Fruit fly (Drosophila melanogaster) whole organism, prepupa: Measurements from ENCODE around the gene Hsc70-1.

Source experiments
- CG11762 ChIP-seq: fragments of 200-800 bp; sonication (Bioruptor generic); optimal IDR thresholded peaks from 3 replicates; lab custom pipeline; 2016; ENCODE audit warnings: missing biosample characterization, missing genetic modification characterization; ENCODE audit not compliant: insufficient read depth
- CG11902 ChIP-seq: fragments of 200-800 bp; sonication (Bioruptor generic); optimal IDR thresholded peaks from 3 replicates; lab custom pipeline; 2016; ENCODE audit warnings: missing biosample characterization, missing genetic modification characterization
- CG15336 ChIP-seq: fragments of 200-800 bp; sonication (Bioruptor generic); IDR thresholded peaks from 2 replicates; pipeline ENCODE4 v1.3.6; 2022; ENCODE audit warnings: missing biosample characterization, missing genetic modification characterization
- CG1621 ChIP-seq: fragments of 200-800 bp; sonication (Bioruptor generic); optimal IDR thresholded peaks from 3 replicates; lab custom pipeline; 2018; ENCODE audit warnings: missing biosample characterization, mild to moderate bottlenecking, missing genetic modification characterization
- CG3032 ChIP-seq: fragments of 200-800 bp; optimal IDR thresholded peaks from 2 replicates; lab custom pipeline; 2019; ENCODE audit warnings: missing biosample characterization, mild to moderate bottlenecking, missing genetic modification characterization, moderate library complexity
- CG31627 ChIP-seq: fragments of 200-800 bp; sonication (Bioruptor generic); optimal IDR thresholded peaks from 3 replicates; lab custom pipeline; 2016; ENCODE audit warnings: missing biosample characterization, missing genetic modification characterization
- CG32006 ChIP-seq: fragments of 200-800 bp; sonication (Bioruptor generic); optimal IDR thresholded peaks from 3 replicates; lab custom pipeline; 2017; ENCODE audit warnings: missing biosample characterization, mild to moderate bottlenecking, missing genetic modification characterization
- CG4318 ChIP-seq: fragments of 200-800 bp; sonication (Bioruptor generic); optimal IDR thresholded peaks from 3 replicates; lab custom pipeline; 2017; ENCODE audit warnings: missing biosample characterization, mild to moderate bottlenecking, missing genetic modification characterization
- CG6163 ChIP-seq: fragments of 200-800 bp; sonication (Bioruptor generic); IDR thresholded peaks from 3 replicates; pipeline ENCODE4 v1.3.6; 2022; ENCODE audit warnings: missing biosample characterization, missing genetic modification characterization
- CG6276 ChIP-seq: fragments of 200-800 bp; sonication (Bioruptor generic); optimal IDR thresholded peaks from 2 replicates; lab custom pipeline; 2017; ENCODE audit warnings: missing biosample characterization, mild to moderate bottlenecking, missing genetic modification characterization
- CG6792 ChIP-seq: fragments of 200-800 bp; sonication (Bioruptor generic); optimal IDR thresholded peaks from 3 replicates; lab custom pipeline; 2016; ENCODE audit warnings: missing biosample characterization, missing genetic modification characterization
- CG6808 ChIP-seq: fragments of 200-800 bp; sonication (Bioruptor generic); optimal IDR thresholded peaks from 3 replicates; lab custom pipeline; 2017; ENCODE audit warnings: missing biosample characterization, missing genetic modification characterization, mild to moderate bottlenecking, moderate library complexity, missing genetic modification reagents
- CG6854 ChIP-seq: fragments of 200-800 bp; sonication (Bioruptor generic); optimal IDR thresholded peaks from 2 replicates; lab custom pipeline; 2017; ENCODE audit warnings: missing biosample characterization, mild to moderate bottlenecking, missing genetic modification characterization
- CG7368 ChIP-seq: fragments of 200-800 bp; sonication (Bioruptor generic); optimal IDR thresholded peaks from 3 replicates; lab custom pipeline; 2016; ENCODE audit warnings: missing biosample characterization, missing genetic modification characterization
- CG8119 ChIP-seq: fragments of 200-800 bp; sonication (Bioruptor generic); IDR thresholded peaks from 3 replicates; pipeline ENCODE4 v1.3.6; 2022; ENCODE audit warnings: missing biosample characterization, missing genetic modification characterization
- CG8319 ChIP-seq: fragments of 200-800 bp; sonication (Bioruptor generic); optimal IDR thresholded peaks from 3 replicates; lab custom pipeline; 2016; ENCODE audit warnings: missing biosample characterization, missing genetic modification characterization
- Eip75B ChIP-seq: fragments of 200-800 bp; sonication (Bioruptor generic); optimal IDR thresholded peaks from 3 replicates; lab custom pipeline; 2016; ENCODE audit warnings: missing biosample characterization, missing genetic modification characterization
- Eip78C ChIP-seq: fragments of 200-800 bp; sonication (Bioruptor generic); peaks from one replicate; lab custom pipeline; 2016; ENCODE audit warnings: missing biosample characterization, missing genetic modification characterization
- Ets96B ChIP-seq: fragments of 200-800 bp; optimal IDR thresholded peaks from 2 replicates; lab custom pipeline; 2019; ENCODE audit warnings: missing biosample characterization, mild to moderate bottlenecking, missing genetic modification characterization, moderate library complexity
- Hr38 ChIP-seq: sonication (Bioruptor generic); optimal IDR thresholded peaks from 2 replicates; lab custom pipeline; 2016; ENCODE audit warnings: missing biosample characterization, missing genetic modification characterization
- Hr39 ChIP-seq: fragments of 200-800 bp; sonication (Bioruptor generic); optimal IDR thresholded peaks from 2 replicates; lab custom pipeline; 2016; ENCODE audit warnings: missing biosample characterization, missing genetic modification characterization
- Hr4 ChIP-seq: fragments of 200-800 bp; sonication (Bioruptor generic); optimal IDR thresholded peaks from 3 replicates; lab custom pipeline; 2016; ENCODE audit warnings: missing biosample characterization, missing genetic modification characterization
- Lpt ChIP-seq: fragments of 200-800 bp; sonication (Bioruptor generic); optimal IDR thresholded peaks from 3 replicates; lab custom pipeline; 2016; ENCODE audit warnings: missing biosample characterization, missing genetic modification characterization
- OdsH ChIP-seq: fragments of 200-800 bp; sonication (Bioruptor generic); optimal IDR thresholded peaks from 3 replicates; lab custom pipeline; 2016; ENCODE audit warnings: missing biosample characterization, missing genetic modification characterization
- Smox ChIP-seq: fragments of 200-800 bp; sonication (Bioruptor generic); optimal IDR thresholded peaks from 3 replicates; lab custom pipeline; 2016; ENCODE audit warnings: missing biosample characterization, missing genetic modification characterization
- Sox15 ChIP-seq: fragments of 200-800 bp; sonication (Bioruptor generic); optimal IDR thresholded peaks from 3 replicates; lab custom pipeline; 2016; ENCODE audit warnings: missing biosample characterization, missing genetic modification characterization
- achi ChIP-seq: fragments of 200-800 bp; sonication (Bioruptor generic); optimal IDR thresholded peaks from 3 replicates; lab custom pipeline; 2016; ENCODE audit warnings: missing biosample characterization, missing genetic modification characterization
- cyc ChIP-seq: fragments of 200-800 bp; sonication (Bioruptor generic); optimal IDR thresholded peaks from 3 replicates; lab custom pipeline; 2016; ENCODE audit warnings: missing biosample characterization, missing genetic modification characterization
- dac ChIP-seq: fragments of 200-800 bp; sonication (Bioruptor generic); optimal IDR thresholded peaks from 2 replicates; lab custom pipeline; 2017; ENCODE audit warnings: missing biosample characterization, mild to moderate bottlenecking, missing genetic modification characterization
- dsx ChIP-seq: fragments of 200-800 bp; optimal IDR thresholded peaks from 3 replicates; lab custom pipeline; 2019; ENCODE audit warnings: missing biosample characterization, mild to moderate bottlenecking, missing genetic modification characterization, moderate library complexity; ENCODE audit not compliant: poor library complexity, severe bottlenecking
- eg ChIP-seq: fragments of 200-800 bp; sonication (Bioruptor generic); IDR thresholded peaks from 3 replicates; pipeline ENCODE4 v1.3.6; 2022; ENCODE audit warnings: missing biosample characterization, missing genetic modification characterization
- esn ChIP-seq: fragments of 200-800 bp; sonication (Bioruptor generic); optimal IDR thresholded peaks from 2 replicates; lab custom pipeline; 2016; ENCODE audit warnings: missing biosample characterization, mild to moderate bottlenecking, missing genetic modification characterization, moderate library complexity
- fkh ChIP-seq: fragments of 200-800 bp; sonication (Bioruptor generic); optimal IDR thresholded peaks from 3 replicates; lab custom pipeline; 2017; ENCODE audit warnings: missing biosample characterization, mild to moderate bottlenecking, missing genetic modification characterization, moderate library complexity
- lz ChIP-seq: fragments of 200-800 bp; sonication (Bioruptor generic); optimal IDR thresholded peaks from 3 replicates; lab custom pipeline; 2016; ENCODE audit warnings: missing biosample characterization, missing genetic modification characterization
- pdm3 ChIP-seq: fragments of 200-800 bp; sonication (Bioruptor generic); optimal IDR thresholded peaks from 3 replicates; lab custom pipeline; 2016; ENCODE audit warnings: missing biosample characterization, missing genetic modification characterization
- salr ChIP-seq, 2 experiments: fragments of 200-800 bp; sonication (Bioruptor generic); optimal IDR thresholded peaks; 3 replicates each; lab custom pipeline; 2016 to 2018; ENCODE audit warnings: missing biosample characterization in 2 of 2, missing genetic modification characterization in 2 of 2, mild to moderate bottlenecking in 1 of 2
- spab ChIP-seq: fragments of 200-800 bp; sonication (Bioruptor generic); optimal IDR thresholded peaks from 2 replicates; lab custom pipeline; 2017; ENCODE audit warnings: missing biosample characterization, mild to moderate bottlenecking, missing genetic modification characterization, missing genetic modification reagents
- ss ChIP-seq, 2 experiments: fragments of 200-800 bp; sonication (Bioruptor generic); optimal IDR thresholded peaks; 2 replicates in 1 of 2; 3 replicates in 1 of 2; lab custom pipeline; 2017 to 2018; ENCODE audit warnings: mild to moderate bottlenecking in 2 of 2, missing biosample characterization in 2 of 2, missing genetic modification characterization in 2 of 2, moderate library complexity in 1 of 2
- topi ChIP-seq: fragments of 200-800 bp; sonication (Bioruptor generic); optimal IDR thresholded peaks from 3 replicates; lab custom pipeline; 2016; ENCODE audit warnings: missing biosample characterization, missing genetic modification characterization

The Hsc70-1 gene

dm6 chr3L:13928769-13929594, 44.9 kb upstream of the Hsc70-1 start, which contains the start of the genes CG8833 and DCTN1-p150:
TSS of gene CG8833 (minus strand) at chr3L:13929000.
TSS of gene DCTN1-p150 (plus strand) at chr3L:13929387.
- TF ChIP-seq fkh (GFP tag; lab: Kevin White, UChicago) (peak; percentile 21), salr (GFP tag; optimal IDR thresholded peaks at IDR 0.05; lab: Kevin White, UChicago) (no peak), Ets96B (tag; lab: Kevin White, UChicago) (peak; percentile 9), CG32006 (no peak), Sox15 (GFP tag; lab: Kevin White, UChicago) (peak; percentile 15), CG4318 (GFP tag; lab: Kevin White, UChicago) (no peak), achi (GFP tag; lab: Kevin White, UChicago) (peak; percentile 53), CG11762 (GFP tag; lab: Kevin White, UChicago) (no peak), OdsH (GFP tag; lab: Kevin White, UChicago) (no peak), dac (no peak), cyc (GFP tag; lab: Kevin White, UChicago) (peak; percentile 53), dsx (GFP tag; lab: Kevin White, UChicago) (no peak), esn (GFP tag; lab: Kevin White, UChicago) (peak; percentile 38), CG11902 (GFP tag; lab: Kevin White, UChicago) (no peak), Eip78C (no peak), Smox (GFP tag; lab: Kevin White, UChicago) (no peak), CG3032 (tag; lab: Kevin White, UChicago) (peak; percentile 32), topi (GFP tag; lab: Kevin White, UChicago) (no peak), Hr4 (GFP tag; lab: Kevin White, UChicago) (no peak), lz (GFP tag; lab: Kevin White, UChicago) (peak; percentile 29), Lpt (GFP tag; lab: Kevin White, UChicago) (no peak), Hr39 (GFP tag; lab: Kevin White, UChicago) (no peak), CG31627 (GFP tag; lab: Kevin White, UChicago) (peak; percentile 60), eg (GFP tag; lab: Robert Waterston, UW) (0 out of 3 replicates have a peak, but pooled peaks have one; percentile 38), CG6792 (GFP tag; lab: Kevin White, UChicago) (no peak), CG6808 (GFP tag; lab: Kevin White, UChicago) (no peak)

- TF ChIP-seq CG6854 (peak; percentile 49), CG15336 (GFP tag; lab: Robert Waterston, UW) (peak; percentile 35; the same call in 1 of the 2 replicates), pdm3 (GFP tag; lab: Kevin White, UChicago) (no peak), CG6163 (GFP tag; lab: Robert Waterston, UW) (peak; percentile 29; the same call in 1 of the 3 replicates), Hr4 (GFP tag; lab: Kevin White, UChicago) (no peak), CG8119 (GFP tag; lab: Robert Waterston, UW) (0 out of 3 replicates have a peak, but pooled peaks have one; percentile 30), spab (GFP tag; lab: Kevin White, UChicago) (no peak)
Measured at dm6 chr3L:13934902-13935301, 39.0 kb upstream of the Hsc70-1 start.

- TF ChIP-seq CG6276 (GFP tag; lab: Kevin White, UChicago), result no peak
- TF ChIP-seq ss (GFP tag; optimal IDR thresholded peaks at IDR 0.05; lab: Kevin White, UChicago), result peak; percentile 2 to 19
- TF ChIP-seq dsx (GFP tag; lab: Kevin White, UChicago), result no peak
- TF ChIP-seq Hr38 (GFP tag; lab: Kevin White, UChicago), result no peak
- no peak for TF ChIP-seq CG8319 (GFP tag; lab: Kevin White, UChicago)
- TF ChIP-seq CG1621 (tag; lab: Kevin White, UChicago), result no peak
- TF ChIP-seq CG7368, result no peak
- peak; percentile 67 for TF ChIP-seq eg (GFP tag; lab: Robert Waterston, UW)
- peak; percentile 52; the same call in 1 of the 3 replicates for TF ChIP-seq CG6163 (GFP tag; lab: Robert Waterston, UW)
- TF ChIP-seq Eip75B (GFP tag; lab: Kevin White, UChicago), result no peak
- TF ChIP-seq CG3032 (tag; lab: Kevin White, UChicago), result peak; percentile 37
- TF ChIP-seq CG31627 (GFP tag; lab: Kevin White, UChicago), result no peak
- TF ChIP-seq, all 60 proteins: peak for 4
Measured at dm6 chr3L:13936771-13937170, 37.1 kb upstream of the Hsc70-1 start.
